Worm (Caenorhabditis elegans) whole organism, L3 larva: ENCODE results near the gene glo-3.

Source experiments
- ZK546.5 ChIP-seq: sonication (generic microtip); optimal IDR thresholded peaks from 2 replicates; lab custom pipeline; 2017; ENCODE audit warnings: missing biosample characterization, missing genetic modification characterization
- aly-2 ChIP-seq: fragments of 150-350 bp; optimal IDR thresholded peaks from 2 replicates; lab custom pipeline; 2014; ENCODE audit warnings: missing biosample characterization, missing genetic modification characterization
- ama-1 ChIP-seq: fragments of 150-350 bp; optimal IDR thresholded peaks from 2 replicates; lab custom pipeline; 2018
- ceh-16 ChIP-seq: sonication (generic microtip); optimal IDR thresholded peaks from 2 replicates; lab custom pipeline; 2017; ENCODE audit warnings: missing biosample characterization, missing genetic modification characterization
- ceh-28 ChIP-seq: fragments of 150-350 bp; optimal IDR thresholded peaks from 2 replicates; lab custom pipeline; 2014; ENCODE audit warnings: missing biosample characterization, missing genetic modification reagents, missing genetic modification characterization
- ceh-82 ChIP-seq: fragments of 150-350 bp; optimal IDR thresholded peaks from 2 replicates; lab custom pipeline; 2014; ENCODE audit warnings: missing biosample characterization, missing genetic modification characterization
- ceh-9 ChIP-seq: sonication (generic microtip); optimal IDR thresholded peaks from 2 replicates; lab custom pipeline; 2018; ENCODE audit warnings: missing biosample characterization, missing genetic modification characterization
- egl-27 ChIP-seq: sonication (generic microtip); optimal IDR thresholded peaks from 4 replicates; lab custom pipeline; 2017; ENCODE audit warnings: missing biosample characterization, missing genetic modification reagents, missing genetic modification characterization
- egl-5 ChIP-seq: fragments of 150-350 bp; optimal IDR thresholded peaks from 2 replicates; lab custom pipeline; 2017; ENCODE audit warnings: missing biosample characterization, missing genetic modification reagents, missing genetic modification characterization, inconsistent platforms
- elt-1 ChIP-seq: fragments of 150-350 bp; optimal IDR thresholded peaks from 2 replicates; lab custom pipeline; 2014; ENCODE audit warnings: missing biosample characterization, missing genetic modification characterization
- elt-2 ChIP-seq: sonication (generic microtip); optimal IDR thresholded peaks from 2 replicates; lab custom pipeline; 2016; ENCODE audit warnings: missing genetic modification reagents, mild to moderate bottlenecking, missing genetic modification characterization, missing compliant biosample characterization
- elt-3 ChIP-seq, 3 experiments: fragments of 150-350 bp in 1 of 3; sonication (generic microtip) in 2 of 3; optimal IDR thresholded peaks; 2 replicates in 2 of 3; 4 replicates in 1 of 3; lab custom pipeline; 2014 to 2017; ENCODE audit warnings: missing biosample characterization in 3 of 3, missing genetic modification characterization in 3 of 3
- eor-1 ChIP-seq, 2 experiments: fragments of 150-350 bp; optimal IDR thresholded peaks; 2 replicates each; lab custom pipeline; 2014 to 2018; ENCODE audit warnings: missing biosample characterization in 2 of 2, missing genetic modification characterization in 2 of 2
- fkh-10 ChIP-seq: sonication (generic microtip); optimal IDR thresholded peaks from 2 replicates; lab custom pipeline; 2017; ENCODE audit warnings: missing biosample characterization, missing genetic modification reagents, missing genetic modification characterization
- fkh-2 ChIP-seq: fragments of 150-350 bp; optimal IDR thresholded peaks from 2 replicates; lab custom pipeline; 2014; ENCODE audit warnings: missing biosample characterization, missing genetic modification reagents, missing genetic modification characterization
- fos-1 ChIP-seq: fragments of 150-350 bp; optimal IDR thresholded peaks from 2 replicates; lab custom pipeline; 2014; ENCODE audit warnings: missing biosample characterization, missing genetic modification characterization
- hmg-11 ChIP-seq: sonication (generic microtip); optimal IDR thresholded peaks from 2 replicates; lab custom pipeline; 2016; ENCODE audit warnings: missing genetic modification characterization, missing compliant biosample characterization
- jun-1 ChIP-seq: fragments of 150-350 bp; optimal IDR thresholded peaks from 2 replicates; lab custom pipeline; 2014; ENCODE audit warnings: missing biosample characterization, missing genetic modification reagents, missing genetic modification characterization
- lin-15B ChIP-seq: fragments of 150-350 bp; optimal IDR thresholded peaks from 2 replicates; lab custom pipeline; 2014; ENCODE audit warnings: missing biosample characterization, missing genetic modification characterization
- lin-39 ChIP-seq: fragments of 150-350 bp; optimal IDR thresholded peaks from 2 replicates; lab custom pipeline; 2018; ENCODE audit warnings: missing biosample characterization, missing genetic modification reagents, missing genetic modification characterization
- lsy-12 ChIP-seq: sonication (generic microtip); optimal IDR thresholded peaks from 2 replicates; lab custom pipeline; 2016; ENCODE audit warnings: mild to moderate bottlenecking, missing genetic modification characterization, missing compliant biosample characterization
- mml-1 ChIP-seq: fragments of 150-350 bp; sonication (generic microtip); optimal IDR thresholded peaks from 3 replicates; lab custom pipeline; 2014; ENCODE audit warnings: missing biosample characterization, missing genetic modification characterization
- nfya-1 ChIP-seq: sonication (generic microtip); optimal IDR thresholded peaks from 2 replicates; lab custom pipeline; 2017; ENCODE audit warnings: missing genetic modification characterization, mild to moderate bottlenecking, missing compliant biosample characterization, antibody characterized with exemption, moderate library complexity; ENCODE audit not compliant: insufficient read depth
- nhr-11 ChIP-seq: fragments of 150-350 bp; optimal IDR thresholded peaks from 2 replicates; lab custom pipeline; 2014; ENCODE audit warnings: missing biosample characterization, missing genetic modification characterization
- nhr-12 ChIP-seq: fragments of 150-350 bp; optimal IDR thresholded peaks from 2 replicates; lab custom pipeline; 2014; ENCODE audit warnings: missing biosample characterization, missing genetic modification characterization
- nhr-23 ChIP-seq: fragments of 150-350 bp; optimal IDR thresholded peaks from 2 replicates; lab custom pipeline; 2014; ENCODE audit warnings: missing biosample characterization, missing genetic modification reagents, missing genetic modification characterization
- nhr-25 ChIP-seq: sonication (generic microtip); optimal IDR thresholded peaks from 2 replicates; lab custom pipeline; 2017; ENCODE audit warnings: missing biosample characterization, missing genetic modification characterization
- nhr-43 ChIP-seq: sonication (generic microtip); optimal IDR thresholded peaks from 2 replicates; lab custom pipeline; 2016; ENCODE audit warnings: mild to moderate bottlenecking, missing genetic modification characterization, missing compliant biosample characterization; ENCODE audit not compliant: poor library complexity, severe bottlenecking
- nhr-67 ChIP-seq: fragments of 150-350 bp; optimal IDR thresholded peaks from 2 replicates; lab custom pipeline; 2014; ENCODE audit warnings: missing biosample characterization, missing genetic modification characterization
- nhr-76 ChIP-seq: fragments of 150-350 bp; sonication (generic microtip); optimal IDR thresholded peaks from 5 replicates; lab custom pipeline; 2014; ENCODE audit warnings: missing biosample characterization, missing genetic modification characterization
- nhr-77 ChIP-seq: fragments of 150-350 bp; optimal IDR thresholded peaks from 2 replicates; lab custom pipeline; 2014; ENCODE audit warnings: missing biosample characterization, missing genetic modification characterization
- pha-4 ChIP-seq: fragments of 150-350 bp; optimal IDR thresholded peaks from 2 replicates; lab custom pipeline; 2014; ENCODE audit warnings: missing biosample characterization, missing genetic modification reagents, missing genetic modification characterization
- pqm-1 ChIP-seq: fragments of 150-350 bp; optimal IDR thresholded peaks from 2 replicates; lab custom pipeline; 2017; ENCODE audit warnings: missing biosample characterization, missing genetic modification characterization, inconsistent platforms
- sea-2 ChIP-seq: fragments of 150-350 bp; sonication (generic microtip); optimal IDR thresholded peaks from 4 replicates; lab custom pipeline; 2014; ENCODE audit warnings: missing biosample characterization, missing genetic modification reagents, missing genetic modification characterization
- snpc-4 ChIP-seq: fragments of 150-350 bp; optimal IDR thresholded peaks from 2 replicates; lab custom pipeline; 2014; ENCODE audit warnings: missing biosample characterization, missing genetic modification characterization
- tbx-2 ChIP-seq: sonication (generic microtip); optimal IDR thresholded peaks from 2 replicates; lab custom pipeline; 2016; ENCODE audit warnings: mild to moderate bottlenecking, missing genetic modification characterization, missing compliant biosample characterization
- unc-39 ChIP-seq: sonication (generic microtip); optimal IDR thresholded peaks from 4 replicates; lab custom pipeline; 2017; ENCODE audit warnings: missing biosample characterization, missing genetic modification characterization
- unc-62 ChIP-seq: fragments of 150-350 bp; sonication (generic microtip); optimal IDR thresholded peaks from 4 replicates; lab custom pipeline; 2014; ENCODE audit warnings: missing biosample characterization, missing genetic modification reagents, missing genetic modification characterization
- zag-1 ChIP-seq: fragments of 150-350 bp; optimal IDR thresholded peaks from 2 replicates; lab custom pipeline; 2014; ENCODE audit warnings: missing biosample characterization, missing genetic modification characterization
- ztf-11 ChIP-seq: fragments of 150-350 bp; optimal IDR thresholded peaks from 2 replicates; lab custom pipeline; 2014; ENCODE audit warnings: missing biosample characterization, missing genetic modification characterization

The glo-3 gene

ce11 chrX:10555189-10555964 lies 21.9 kb downstream of the glo-3 start, which contains the start of gene syd-2 (continued):
- TF ChIP-seq ceh-28 (tag; lab: Kevin White, UChicago) (peak; percentile 70), nhr-23 (tag; lab: Kevin White, UChicago) (peak; percentile 59), fos-1 (tag; lab: Kevin White, UChicago) (no peak), lsy-12 (tag; lab: Kevin White, UChicago) (peak; percentile 30), elt-3 (tag; optimal IDR thresholded peaks at IDR 0.05; lab: Kevin White, UChicago) (no peak), egl-27 (tag; lab: Kevin White, UChicago) (peak; percentile 4)

ce11 chrX:10556764-10557163 lies 23.3 kb downstream of the glo-3 start:
- TF ChIP-seq lsy-12 (tag; lab: Kevin White, UChicago) (no peak), ceh-16 (tag; lab: Kevin White, UChicago) (no peak), ceh-9 (tag; lab: Kevin White, UChicago) (no peak), nhr-76 (no peak), nhr-25 (no peak), fkh-2 (tag; lab: Kevin White, UChicago) (no peak), elt-2 (tag; lab: Kevin White, UChicago) (no peak), nhr-11 (tag; lab: Kevin White, UChicago) (no peak), nhr-12 (tag; lab: Kevin White, UChicago) (no peak), ceh-82 (tag; lab: Kevin White, UChicago) (no peak), pha-4 (tag; lab: Kevin White, UChicago) (no peak)

ce11 chrX:10559203-10559602 lies 25.7 kb downstream of the glo-3 start, which contains the start of gene F59F5.7:
Gene F59F5.7, plus strand, starts transcription at chrX:10559503.
- TF ChIP-seq ceh-9 (tag; lab: Kevin White, UChicago), result no peak
- no peak for TF ChIP-seq ZK546.5 (tag; lab: Kevin White, UChicago)
- no peak for TF ChIP-seq snpc-4 (tag; lab: Kevin White, UChicago)
- no peak for TF ChIP-seq egl-5 (tag; lab: Kevin White, UChicago)
- TF ChIP-seq mml-1 (tag; lab: Kevin White, UChicago), result no peak
- TF ChIP-seq tbx-2 (tag; lab: Kevin White, UChicago), result no peak
- TF ChIP-seq nhr-76, result no peak
- no peak for TF ChIP-seq lin-15B (tag; lab: Kevin White, UChicago)
- no peak for TF ChIP-seq ama-1
- TF ChIP-seq fkh-10, result no peak
- TF ChIP-seq ztf-11 (tag; lab: Kevin White, UChicago), result no peak
- TF ChIP-seq eor-1 (tag; optimal IDR thresholded peaks at IDR 0.05; lab: Kevin White, UChicago), result no peak
- no peak for TF ChIP-seq zag-1
- no peak for TF ChIP-seq nhr-43 (tag; lab: Kevin White, UChicago)
- TF ChIP-seq nfya-1 (tag; lab: Kevin White, UChicago), result no peak
- TF ChIP-seq, all 47 proteins: peak for 0

ce11 chrX:10566775-10567174 lies 33.3 kb downstream of the glo-3 start:
- TF ChIP-seq lsy-12 (tag; lab: Kevin White, UChicago), result no peak
- TF ChIP-seq egl-5 (tag; lab: Kevin White, UChicago), result peak; percentile 10
- TF ChIP-seq nfya-1 (tag; lab: Kevin White, UChicago), result peak; percentile 61
- TF ChIP-seq nhr-25, result peak; percentile 25
- TF ChIP-seq lin-39 (tag; lab: Kevin White, UChicago), result no peak
- TF ChIP-seq jun-1, result no peak
- no peak for TF ChIP-seq unc-39 (tag; lab: Kevin White, UChicago)
- no peak for TF ChIP-seq tbx-2 (tag; lab: Kevin White, UChicago)
- TF ChIP-seq elt-2 (tag; lab: Kevin White, UChicago), result peak; percentile 16
- TF ChIP-seq fos-1 (tag; lab: Kevin White, UChicago), result no peak
- TF ChIP-seq mml-1 (tag; lab: Kevin White, UChicago), result no peak
- no peak for TF ChIP-seq aly-2 (tag; lab: Kevin White, UChicago)
- peak; percentile 10 for TF ChIP-seq pqm-1 (tag; lab: Kevin White, UChicago)
- TF ChIP-seq elt-1, result no peak
- TF ChIP-seq nhr-23 (tag; lab: Kevin White, UChicago), result peak; percentile 35
- TF ChIP-seq nhr-77 (tag; lab: Kevin White, UChicago), result no peak
- TF ChIP-seq ZK546.5 (tag; lab: Kevin White, UChicago), result no peak
- peak; percentile 60 for TF ChIP-seq pha-4 (tag; lab: Kevin White, UChicago)
- TF ChIP-seq nhr-11 (tag; lab: Kevin White, UChicago), result no peak
- TF ChIP-seq nhr-67 (tag; lab: Kevin White, UChicago), result no peak
- TF ChIP-seq hmg-11, result peak; percentile 11
- TF ChIP-seq unc-62, result no peak
- TF ChIP-seq sea-2, result no peak
- TF ChIP-seq nhr-43 (tag; lab: Kevin White, UChicago), result no peak
